Worm (Caenorhabditis elegans) whole organism, young adult: Measurements from ENCODE around the gene C34E10.12.

Experiments
- D2030.7 ChIP-seq: fragments of 200-800 bp; sonication (Bioruptor generic); IDR thresholded peaks from 2 replicates; pipeline ENCODE4 v1.3.6; 2022; ENCODE audit warnings: missing genetic modification reagents, missing genetic modification characterization, missing compliant biosample characterization
- F22D6.2 ChIP-seq: sonication (generic microtip); optimal IDR thresholded peaks from 2 replicates; lab custom pipeline; 2016; ENCODE audit warnings: mild to moderate bottlenecking, missing genetic modification characterization, missing compliant biosample characterization
- F33H1.4 ChIP-seq: fragments of 200-800 bp; sonication (Bioruptor generic); IDR thresholded peaks from 2 replicates; pipeline ENCODE4 v1.3.6; 2022; ENCODE audit warnings: missing genetic modification reagents, missing genetic modification characterization, missing compliant biosample characterization
- F49E8.2 ChIP-seq: sonication (generic microtip); optimal IDR thresholded peaks from 3 replicates; lab custom pipeline; 2017; ENCODE audit warnings: missing genetic modification characterization, mild to moderate bottlenecking, missing compliant biosample characterization, antibody characterized with exemption, moderate library complexity; ENCODE audit not compliant: insufficient read depth
- F52B5.7 ChIP-seq: sonication (generic microtip); optimal IDR thresholded peaks from 2 replicates; lab custom pipeline; 2016; ENCODE audit warnings: mild to moderate bottlenecking, missing genetic modification characterization, missing compliant biosample characterization
- F57A8.1 ChIP-seq: fragments of 200-800 bp; sonication (Bioruptor generic); optimal IDR thresholded peaks from 2 replicates; lab custom pipeline; 2018; ENCODE audit warnings: mild to moderate bottlenecking, missing genetic modification characterization, moderate library complexity, missing compliant biosample characterization
- K11D2.4 ChIP-seq: fragments of 200-800 bp; sonication (Bioruptor generic); IDR thresholded peaks from 2 replicates; pipeline ENCODE4 v1.3.6; 2022; ENCODE audit warnings: missing genetic modification reagents, missing genetic modification characterization, missing compliant biosample characterization
- athp-1 ChIP-seq: sonication (generic microtip); optimal IDR thresholded peaks from 2 replicates; lab custom pipeline; 2017; ENCODE audit warnings: mild to moderate bottlenecking, missing genetic modification characterization, missing compliant biosample characterization
- attf-3 ChIP-seq: fragments of 200-800 bp; sonication (Bioruptor generic); conservative IDR thresholded peaks from 2 replicates; pipeline ENCODE4 v1.3.6; 2022; ENCODE audit warnings: missing genetic modification reagents, missing genetic modification characterization, missing compliant biosample characterization
- attf-5 ChIP-seq: fragments of 200-800 bp; sonication (Bioruptor generic); optimal IDR thresholded peaks from 2 replicates; lab custom pipeline; 2018; ENCODE audit warnings: mild to moderate bottlenecking, missing genetic modification characterization, missing compliant biosample characterization
- bed-2 ChIP-seq: fragments of 200-800 bp; sonication (Bioruptor generic); IDR thresholded peaks from 2 replicates; pipeline ENCODE4 v1.3.6; 2022; ENCODE audit warnings: missing genetic modification reagents, missing genetic modification characterization, missing compliant biosample characterization
- cebp-1 ChIP-seq, 2 experiments: fragments of 200-800 bp in 1 of 2; sonication (Bioruptor generic) in 1 of 2; sonication (generic microtip) in 1 of 2; IDR thresholded peaks in 1 of 2; optimal IDR thresholded peaks in 1 of 2; 2 replicates each; pipeline versions ENCODE4 v1.3.6 to Lab custom; 2017 to 2022; ENCODE audit warnings: missing compliant biosample characterization in 2 of 2, missing genetic modification characterization in 2 of 2, mild to moderate bottlenecking in 1 of 2, missing genetic modification reagents in 1 of 2, moderate library complexity in 1 of 2
- ceh-40 ChIP-seq: fragments of 200-800 bp; sonication (Bioruptor generic); IDR thresholded peaks from 2 replicates; pipeline ENCODE4 v1.3.6; 2022; ENCODE audit warnings: missing genetic modification characterization, missing compliant biosample characterization
- ceh-79 ChIP-seq: sonication (generic microtip); optimal IDR thresholded peaks from 2 replicates; lab custom pipeline; 2017; ENCODE audit warnings: mild to moderate bottlenecking, missing genetic modification characterization, missing compliant biosample characterization
- ceh-91 ChIP-seq: fragments of 200-800 bp; sonication (Bioruptor generic); IDR thresholded peaks from 2 replicates; pipeline ENCODE4 v1.3.6; 2022; ENCODE audit warnings: missing genetic modification reagents, missing genetic modification characterization, missing compliant biosample characterization
- die-1 ChIP-seq: sonication (generic microtip); optimal IDR thresholded peaks from 2 replicates; lab custom pipeline; 2016; ENCODE audit warnings: missing genotype, mild to moderate bottlenecking, missing genetic modification characterization, missing compliant biosample characterization
- dpl-1 ChIP-seq: fragments of 150-350 bp; optimal IDR thresholded peaks from 2 replicates; lab custom pipeline; 2014; ENCODE audit warnings: missing biosample characterization, missing genetic modification reagents, missing genetic modification characterization
- efl-1 ChIP-seq: fragments of 150-350 bp; optimal IDR thresholded peaks from 2 replicates; lab custom pipeline; 2014; ENCODE audit warnings: missing biosample characterization, missing genetic modification reagents, missing genetic modification characterization
- egl-18 ChIP-seq: fragments of 200-800 bp; sonication (Bioruptor generic); IDR thresholded peaks from 2 replicates; pipeline ENCODE4 v1.3.6; 2022; ENCODE audit warnings: missing genetic modification reagents, missing genetic modification characterization, missing compliant biosample characterization
- him-1 ChIP-seq: sonication (generic microtip); optimal IDR thresholded peaks from 2 replicates; lab custom pipeline; 2016; ENCODE audit warnings: missing genotype, missing genetic modification reagents, missing genetic modification characterization, missing compliant biosample characterization
- hmg-1.2 ChIP-seq: fragments of 200-800 bp; sonication (Bioruptor generic); IDR thresholded peaks from 2 replicates; pipeline ENCODE4 v1.3.6; 2022; ENCODE audit warnings: missing genetic modification reagents, missing genetic modification characterization, missing compliant biosample characterization
- let-607 ChIP-seq, 2 experiments: fragments of 200-800 bp in 1 of 2; sonication (Bioruptor generic) in 1 of 2; sonication (generic microtip) in 1 of 2; optimal IDR thresholded peaks; 2 replicates each; lab custom pipeline; 2016 to 2018; ENCODE audit warnings: mild to moderate bottlenecking in 2 of 2, missing compliant biosample characterization in 2 of 2, missing genetic modification characterization in 2 of 2, moderate library complexity in 2 of 2, missing genotype in 1 of 2
- lin-35 ChIP-seq, 3 experiments: fragments of 150-350 bp in 2 of 3; sonication (generic microtip) in 1 of 3; optimal IDR thresholded peaks; 2 replicates each; lab custom pipeline; 2014 to 2018; ENCODE audit warnings: missing biosample characterization in 3 of 3, missing genetic modification characterization in 3 of 3, missing genetic modification reagents in 3 of 3
- lin-40 ChIP-seq: sonication (generic microtip); optimal IDR thresholded peaks from 2 replicates; lab custom pipeline; 2016; ENCODE audit warnings: missing genetic modification characterization, mild to moderate bottlenecking, missing compliant biosample characterization, missing genotype, missing genetic modification reagents
- lin-54 ChIP-seq: fragments of 200-800 bp; sonication (Bioruptor generic); optimal IDR thresholded peaks from 2 replicates; lab custom pipeline; 2018; ENCODE audit warnings: mild to moderate bottlenecking, missing genetic modification characterization, missing compliant biosample characterization
- madf-6 ChIP-seq: fragments of 200-800 bp; sonication (Bioruptor generic); IDR thresholded peaks from 2 replicates; pipeline ENCODE4 v1.3.6; 2022; ENCODE audit warnings: missing genetic modification reagents, missing genetic modification characterization, missing compliant biosample characterization
- madf-8 ChIP-seq: fragments of 200-800 bp; sonication (Bioruptor generic); conservative IDR thresholded peaks from 2 replicates; pipeline ENCODE4 v1.3.6; 2022; ENCODE audit warnings: missing genetic modification reagents, missing genetic modification characterization, missing compliant biosample characterization
- mcd-1 ChIP-seq: fragments of 200-800 bp; sonication (Bioruptor generic); IDR thresholded peaks from 2 replicates; pipeline ENCODE4 v1.3.6; 2022; ENCODE audit warnings: missing genetic modification reagents, missing genetic modification characterization, missing compliant biosample characterization
- mel-28 ChIP-seq: sonication (generic microtip); optimal IDR thresholded peaks from 2 replicates; lab custom pipeline; 2016; ENCODE audit warnings: borderline replicate concordance, mild to moderate bottlenecking, missing genetic modification characterization, missing compliant biosample characterization
- mxl-1 ChIP-seq: sonication (generic microtip); optimal IDR thresholded peaks from 2 replicates; lab custom pipeline; 2016; ENCODE audit warnings: missing genetic modification characterization, missing compliant biosample characterization
- nfya-1 ChIP-seq: sonication (generic microtip); optimal IDR thresholded peaks from 2 replicates; lab custom pipeline; 2017; ENCODE audit warnings: antibody characterized with exemption, missing compliant biosample characterization, missing genetic modification characterization, borderline replicate concordance; ENCODE audit not compliant: insufficient read depth
- nhr-80 ChIP-seq: sonication (generic microtip); optimal IDR thresholded peaks from 2 replicates; lab custom pipeline; 2016; ENCODE audit warnings: missing genetic modification characterization, missing compliant biosample characterization
- repo-1 ChIP-seq: sonication (generic microtip); optimal IDR thresholded peaks from 2 replicates; lab custom pipeline; 2017; ENCODE audit warnings: mild to moderate bottlenecking, missing genetic modification characterization, missing compliant biosample characterization
- sdz-38 ChIP-seq: sonication (generic microtip); optimal IDR thresholded peaks from 2 replicates; lab custom pipeline; 2016; ENCODE audit warnings: missing genotype, missing genetic modification characterization, missing compliant biosample characterization
- sea-2 ChIP-seq: fragments of 200-800 bp; sonication (Bioruptor generic); IDR thresholded peaks from 2 replicates; pipeline ENCODE4 v1.3.6; 2022; ENCODE audit warnings: missing genetic modification characterization, missing compliant biosample characterization
- somi-1 ChIP-seq: fragments of 200-800 bp; sonication (Bioruptor generic); optimal IDR thresholded peaks from 2 replicates; lab custom pipeline; 2018; ENCODE audit warnings: mild to moderate bottlenecking, missing genetic modification characterization, missing compliant biosample characterization
- unc-130 ChIP-seq: sonication (generic microtip); optimal IDR thresholded peaks from 2 replicates; lab custom pipeline; 2016; ENCODE audit warnings: missing genetic modification reagents, missing genetic modification characterization, missing compliant biosample characterization
- xnd-1 ChIP-seq: sonication (generic microtip); optimal IDR thresholded peaks from 2 replicates; lab custom pipeline; 2016; ENCODE audit warnings: missing genotype, missing genetic modification reagents, missing genetic modification characterization, missing compliant biosample characterization
- ztf-22 ChIP-seq: fragments of 200-800 bp; sonication (Bioruptor generic); optimal IDR thresholded peaks from 2 replicates; lab custom pipeline; 2018; ENCODE audit warnings: mild to moderate bottlenecking, missing genetic modification characterization, moderate library complexity, missing compliant biosample characterization

C34E10.12 gene

ce11 chrIII:5196298-5197045, 31.2 kb downstream of the C34E10.12 start (continued):
- TF ChIP-seq cebp-1 (GFP tag; IDR thresholded peaks at IDR 0.05; lab: Robert Waterston, UW): 0 out of 2 replicates have a peak, but pooled peaks have one; percentile 12
- TF ChIP-seq cebp-1 (tag; optimal IDR thresholded peaks at IDR 0.05; lab: Kevin White, UChicago): peak; percentile 68
- TF ChIP-seq ceh-79 (tag; lab: Kevin White, UChicago): no peak
- TF ChIP-seq mxl-1 (tag; lab: Kevin White, UChicago): no peak
- peak; percentile 42 for TF ChIP-seq nhr-80
- no peak for TF ChIP-seq unc-130 (GFP tag; lab: Kevin White, UChicago)
- TF ChIP-seq nfya-1 (tag; lab: Kevin White, UChicago): no peak
- no peak for TF ChIP-seq bed-2 (GFP tag; lab: Robert Waterston, UW)
- TF ChIP-seq sea-2 (GFP tag; lab: Robert Waterston, UW): no peak
- TF ChIP-seq sdz-38: no peak
- TF ChIP-seq ceh-40 (GFP tag; lab: Robert Waterston, UW): no peak
- TF ChIP-seq lin-40 (tag; lab: Kevin White, UChicago): peak; percentile 50

ce11 chrIII:5195690-5196089, 32.0 kb downstream of the C34E10.12 start, which contains the start of gene moc-6:
Gene moc-6 (plus strand): TSS chrIII:5195990.
- no peak for TF ChIP-seq him-1
- no peak for TF ChIP-seq repo-1 (tag; lab: Kevin White, UChicago)
- TF ChIP-seq somi-1 (GFP tag; lab: Kevin White, UChicago): no peak
- no peak for TF ChIP-seq let-607 (tag; optimal IDR thresholded peaks at IDR 0.05; lab: Kevin White, UChicago)
- TF ChIP-seq F49E8.2 (tag; lab: Kevin White, UChicago): no peak
- no peak for TF ChIP-seq F22D6.2
- no peak for TF ChIP-seq ztf-22
- no peak for TF ChIP-seq D2030.7 (GFP tag; lab: Robert Waterston, UW)
- TF ChIP-seq die-1 (tag; lab: Kevin White, UChicago): no peak
- no peak for TF ChIP-seq madf-8 (GFP tag; lab: Robert Waterston, UW)

ce11 chrIII:5193266-5193665, 34.4 kb downstream of the C34E10.12 start:
- TF ChIP-seq hmg-1.2 (GFP tag; lab: Robert Waterston, UW) (peak; percentile 20; the same call in 1 of the 2 replicates), athp-1 (no peak)

- peak; percentile 60 for TF ChIP-seq efl-1
- TF ChIP-seq mcd-1 (GFP tag; lab: Robert Waterston, UW): peak; percentile 50; the same call in 1 of the 2 replicates
- TF ChIP-seq ceh-91 (GFP tag; lab: Robert Waterston, UW): no peak
- TF ChIP-seq xnd-1 (tag; lab: Kevin White, UChicago): no peak
- peak; percentile 37 for TF ChIP-seq lin-54 (GFP tag; lab: Kevin White, UChicago)
- TF ChIP-seq attf-5: peak; percentile 17
- TF ChIP-seq lin-35 (GFP tag; optimal IDR thresholded peaks at IDR 0.05; lab: Kevin White, UChicago): peak in 1 of 3 experiments; percentile 42
Measured at ce11 chrIII:5190671-5191174, 37.0 kb downstream of the C34E10.12 start, which contains the start of gene hira-1. Gene hira-1 (plus strand): TSS chrIII:5191124.

- TF ChIP-seq madf-6 (GFP tag; lab: Robert Waterston, UW): peak; percentile 63
- no peak for TF ChIP-seq F57A8.1 (GFP tag; lab: Kevin White, UChicago)
- peak; percentile 37 for TF ChIP-seq F33H1.4
- no peak for TF ChIP-seq egl-18
- TF ChIP-seq efl-1: peak; percentile 42
- no peak for TF ChIP-seq K11D2.4 (GFP tag; lab: Robert Waterston, UW)
- peak; percentile 80 for TF ChIP-seq lin-54 (GFP tag; lab: Kevin White, UChicago)
- TF ChIP-seq mel-28 (tag; lab: Kevin White, UChicago): no peak
- peak; percentile 26 for TF ChIP-seq unc-130 (GFP tag; lab: Kevin White, UChicago)
- TF ChIP-seq attf-3: 0 out of 2 replicates have a peak, but pooled peaks have one; percentile 16
- TF ChIP-seq lin-35 (GFP tag; optimal IDR thresholded peaks at IDR 0.05; lab: Kevin White, UChicago): peak in 1 of 3 experiments; percentile 16
- TF ChIP-seq F52B5.7 (tag; lab: Kevin White, UChicago): no peak
- 0 out of 2 replicates have a peak, but pooled peaks have one; percentile 28 for TF ChIP-seq mcd-1 (GFP tag; lab: Robert Waterston, UW)
- no peak for TF ChIP-seq dpl-1 (GFP tag; lab: Kevin White, UChicago)
- no peak for TF ChIP-seq bed-2 (GFP tag; lab: Robert Waterston, UW)
- TF ChIP-seq sea-2 (GFP tag; lab: Robert Waterston, UW): no peak
Measured at ce11 chrIII:5190179-5190578, 37.5 kb downstream of the C34E10.12 start.
